Fruit fly (Drosophila melanogaster) whole organism, embryonic: ENCODE measurements around the gene Cpr64Ab.

Source experiments
- CG10543 ChIP-seq: fragments of 200-800 bp; sonication (Bioruptor generic); optimal IDR thresholded peaks from 3 replicates; lab custom pipeline; 2017; ENCODE audit warnings: missing biosample characterization, mild to moderate bottlenecking, missing genetic modification characterization, moderate library complexity
- CG10654 ChIP-seq: fragments of 200-800 bp; sonication (Bioruptor generic); optimal IDR thresholded peaks from 2 replicates; lab custom pipeline; 2016; ENCODE audit warnings: missing biosample characterization, missing genetic modification characterization
- CG11247 ChIP-seq: fragments of 200-800 bp; sonication (Bioruptor generic); IDR thresholded peaks from 2 replicates; pipeline ENCODE4 v1.3.6; 2022; ENCODE audit warnings: missing biosample characterization, missing genetic modification characterization
- CG13287 ChIP-seq: fragments of 200-800 bp; sonication (Bioruptor generic); IDR thresholded peaks from 2 replicates; pipeline ENCODE4 v1.3.6; 2022; ENCODE audit warnings: missing biosample characterization, missing genetic modification characterization; ENCODE audit not compliant: partially characterized antibody
- CG15696 ChIP-seq: fragments of 200-800 bp; sonication (Bioruptor generic); optimal IDR thresholded peaks from 2 replicates; lab custom pipeline; 2019; ENCODE audit warnings: missing biosample characterization, mild to moderate bottlenecking, missing genetic modification characterization, moderate library complexity
- CG17385 ChIP-seq: fragments of 200-800 bp; sonication (Bioruptor generic); optimal IDR thresholded peaks from 3 replicates; lab custom pipeline; 2018; ENCODE audit warnings: missing biosample characterization, mild to moderate bottlenecking, missing genetic modification characterization
- CG17829 ChIP-seq: fragments of 200-800 bp; optimal IDR thresholded peaks from 2 replicates; lab custom pipeline; 2019; ENCODE audit warnings: missing biosample characterization, mild to moderate bottlenecking, missing genetic modification characterization, moderate library complexity
- CG18011 ChIP-seq: fragments of 200-800 bp; sonication (Bioruptor generic); optimal IDR thresholded peaks from 2 replicates; lab custom pipeline; 2017; ENCODE audit warnings: missing biosample characterization, missing genetic modification characterization, mild to moderate bottlenecking, moderate library complexity, missing genotype
- CG2116 ChIP-seq: fragments of 200-800 bp; sonication (Bioruptor generic); optimal IDR thresholded peaks from 3 replicates; lab custom pipeline; 2018; ENCODE audit warnings: missing biosample characterization, mild to moderate bottlenecking, missing genetic modification characterization
- CG2129 ChIP-seq: fragments of 200-800 bp; sonication (Bioruptor generic); IDR thresholded peaks from 2 replicates; pipeline ENCODE4 v1.3.6; 2022; ENCODE audit warnings: missing biosample characterization, missing genetic modification characterization; ENCODE audit not compliant: partially characterized antibody
- CG2199 ChIP-seq: fragments of 200-800 bp; sonication (Bioruptor generic); IDR thresholded peaks from 3 replicates; pipeline ENCODE4 v1.3.6; 2022; ENCODE audit warnings: missing biosample characterization, missing genetic modification characterization
- CG31365 ChIP-seq: fragments of 200-800 bp; sonication (Bioruptor generic); optimal IDR thresholded peaks from 2 replicates; lab custom pipeline; 2018; ENCODE audit warnings: missing biosample characterization, mild to moderate bottlenecking, missing genetic modification characterization
- CG3163 ChIP-seq: fragments of 200-800 bp; sonication (Bioruptor generic); optimal IDR thresholded peaks from 3 replicates; lab custom pipeline; 2016; ENCODE audit warnings: missing biosample characterization, missing genetic modification characterization
- CG3281 ChIP-seq: fragments of 200-800 bp; sonication (Bioruptor generic); optimal IDR thresholded peaks from 3 replicates; lab custom pipeline; 2017; ENCODE audit warnings: missing biosample characterization, mild to moderate bottlenecking, missing genetic modification characterization
- CG3726 ChIP-seq: fragments of 200-800 bp; sonication (Bioruptor generic); IDR thresholded peaks from 3 replicates; pipeline ENCODE4, ENCODE4 v1.3.6; 2022; ENCODE audit warnings: missing biosample characterization, missing genetic modification characterization
- CG3847 ChIP-seq: fragments of 200-800 bp; sonication (Bioruptor generic); IDR thresholded peaks from 2 replicates; pipeline ENCODE4 v1.3.6; 2022; ENCODE audit warnings: missing biosample characterization, missing genetic modification characterization
- CG4282 ChIP-seq: fragments of 200-800 bp; sonication (Bioruptor generic); optimal IDR thresholded peaks from 2 replicates; lab custom pipeline; 2016; ENCODE audit warnings: missing biosample characterization, missing genetic modification characterization
- CG43689 ChIP-seq: fragments of 200-800 bp; sonication (Bioruptor generic); IDR thresholded peaks from 2 replicates; pipeline ENCODE4 v1.3.6; 2022; ENCODE audit warnings: missing biosample characterization, missing genetic modification characterization
- CG6654 ChIP-seq: fragments of 200-800 bp; sonication (Bioruptor generic); optimal IDR thresholded peaks from 2 replicates; lab custom pipeline; 2017; ENCODE audit warnings: missing biosample characterization, mild to moderate bottlenecking, missing genetic modification characterization
- CG7271 ChIP-seq: fragments of 200-800 bp; sonication (Bioruptor generic); optimal IDR thresholded peaks from 2 replicates; lab custom pipeline; 2018; ENCODE audit warnings: missing biosample characterization, mild to moderate bottlenecking, missing genetic modification characterization, moderate library complexity
- CG7987 ChIP-seq: fragments of 200-800 bp; sonication (Bioruptor generic); optimal IDR thresholded peaks from 2 replicates; lab custom pipeline; 2018; ENCODE audit warnings: missing biosample characterization, mild to moderate bottlenecking, missing genetic modification characterization, moderate library complexity
- CG8089 ChIP-seq: fragments of 200-800 bp; sonication (Bioruptor generic); optimal IDR thresholded peaks from 3 replicates; lab custom pipeline; 2016; ENCODE audit warnings: missing biosample characterization, missing genetic modification characterization
- CG9797 ChIP-seq: fragments of 200-800 bp; sonication (Bioruptor generic); optimal IDR thresholded peaks from 3 replicates; lab custom pipeline; 2018; ENCODE audit warnings: missing biosample characterization, mild to moderate bottlenecking, missing genetic modification characterization
- Dfd ChIP-seq, 2 experiments: fragments of >200 bp; optimal IDR thresholded peaks; 2 replicates each; lab custom pipeline; 2017; ENCODE audit warnings: missing biosample characterization in 2 of 2, missing genetic modification characterization in 2 of 2
- Dp ChIP-seq: fragments of 200-800 bp; sonication (Bioruptor generic); optimal IDR thresholded peaks from 2 replicates; lab custom pipeline; 2018; ENCODE audit warnings: missing biosample characterization, mild to moderate bottlenecking, missing genetic modification characterization, moderate library complexity
- Dref ChIP-seq: fragments of 200-800 bp; sonication (Bioruptor generic); IDR thresholded peaks from 2 replicates; pipeline ENCODE4 v1.3.6; 2022; ENCODE audit warnings: missing biosample characterization, missing genetic modification characterization
- Elba2 ChIP-seq: fragments of 200-800 bp; sonication (Bioruptor generic); optimal IDR thresholded peaks from 3 replicates; lab custom pipeline; 2016; ENCODE audit warnings: missing biosample characterization, missing genetic modification characterization
- H15 ChIP-seq: fragments of 200-800 bp; sonication (Bioruptor generic); IDR thresholded peaks from 3 replicates; pipeline ENCODE4 v1.3.6; 2022; ENCODE audit warnings: missing biosample characterization, missing genetic modification characterization
- Lim3 ChIP-seq: fragments of 200-800 bp; sonication (Bioruptor generic); IDR thresholded peaks from 2 replicates; pipeline ENCODE4 v1.3.6; 2022; ENCODE audit warnings: missing biosample characterization, missing genetic modification characterization
- Mrtf ChIP-seq: fragments of 200-800 bp; sonication (Bioruptor generic); IDR thresholded peaks from 3 replicates; pipeline ENCODE4 v1.3.6; 2022; ENCODE audit warnings: missing biosample characterization, missing genetic modification characterization
- NC2β ChIP-seq: fragments of 200-800 bp; sonication (Bioruptor generic); optimal IDR thresholded peaks from 2 replicates; lab custom pipeline; 2016; ENCODE audit warnings: missing biosample characterization, missing genetic modification characterization
- Neu2 ChIP-seq: fragments of 200-800 bp; sonication (Bioruptor generic); optimal IDR thresholded peaks from 3 replicates; lab custom pipeline; 2016; ENCODE audit warnings: missing biosample characterization, missing genetic modification characterization, borderline replicate concordance
- Nf-YB ChIP-seq: fragments of 200-800 bp; sonication (Bioruptor generic); optimal IDR thresholded peaks from 3 replicates; lab custom pipeline; 2019; ENCODE audit warnings: missing biosample characterization, mild to moderate bottlenecking, missing genetic modification characterization, moderate library complexity
- Nf-YC ChIP-seq: fragments of 200-800 bp; optimal IDR thresholded peaks from 3 replicates; lab custom pipeline; 2019; ENCODE audit warnings: missing biosample characterization, mild to moderate bottlenecking, missing genetic modification characterization, moderate library complexity
- PHDP ChIP-seq: fragments of 200-800 bp; sonication (Bioruptor generic); optimal IDR thresholded peaks from 3 replicates; lab custom pipeline; 2018; ENCODE audit warnings: missing biosample characterization, mild to moderate bottlenecking, missing genetic modification characterization, moderate library complexity
- Scr ChIP-seq: fragments of 200-800 bp; sonication (Bioruptor generic); IDR thresholded peaks from 2 replicates; pipeline ENCODE4 v1.3.6; 2022; ENCODE audit warnings: missing biosample characterization, missing genetic modification characterization; ENCODE audit not compliant: partially characterized antibody
- ase ChIP-seq: fragments of 200-800 bp; sonication (Bioruptor generic); IDR thresholded peaks from 3 replicates; pipeline ENCODE4 v1.3.6; 2022; ENCODE audit warnings: missing biosample characterization, missing genetic modification characterization
- bab2 ChIP-seq: fragments of 200-800 bp; sonication (Bioruptor generic); optimal IDR thresholded peaks from 2 replicates; lab custom pipeline; 2016; ENCODE audit warnings: missing biosample characterization, missing genetic modification characterization
- corto ChIP-seq: fragments of 200-800 bp; sonication (Bioruptor generic); optimal IDR thresholded peaks from 2 replicates; lab custom pipeline; 2016; ENCODE audit warnings: missing biosample characterization, mild to moderate bottlenecking, missing genetic modification characterization, moderate library complexity
- da ChIP-seq: fragments of 200-800 bp; sonication (Bioruptor generic); optimal IDR thresholded peaks from 2 replicates; lab custom pipeline; 2016; ENCODE audit warnings: missing biosample characterization, missing genetic modification characterization
- disco-r ChIP-seq: fragments of 200-800 bp; sonication (Bioruptor generic); optimal IDR thresholded peaks from 2 replicates; lab custom pipeline; 2016; ENCODE audit warnings: missing biosample characterization, missing genetic modification characterization
- ewg ChIP-seq: fragments of 200-800 bp; sonication (Bioruptor generic); optimal IDR thresholded peaks from 3 replicates; lab custom pipeline; 2017; ENCODE audit warnings: mild to moderate bottlenecking, missing biosample characterization, missing genetic modification reagents, missing genetic modification characterization
- fd3F ChIP-seq: fragments of 200-800 bp; sonication (Bioruptor generic); optimal IDR thresholded peaks from 2 replicates; lab custom pipeline; 2018; ENCODE audit warnings: missing biosample characterization, mild to moderate bottlenecking, missing genetic modification characterization, moderate library complexity
- fru ChIP-seq: fragments of >200 bp; optimal IDR thresholded peaks from 2 replicates; lab custom pipeline; 2017
- gce ChIP-seq: fragments of 200-800 bp; sonication (Bioruptor generic); IDR thresholded peaks from 3 replicates; pipeline ENCODE4 v1.3.6; 2022; ENCODE audit warnings: missing biosample characterization, missing genetic modification characterization
- insv ChIP-seq, 2 experiments: fragments of 200-800 bp; sonication (Bioruptor generic); optimal IDR thresholded peaks; 3 replicates each; lab custom pipeline; 2016 to 2018; ENCODE audit warnings: missing biosample characterization in 2 of 2, missing genetic modification characterization in 2 of 2
- klu ChIP-seq: fragments of 200-800 bp; sonication (Bioruptor generic); IDR thresholded peaks from 2 replicates; pipeline ENCODE4 v1.3.6; 2022; ENCODE audit warnings: missing biosample characterization, missing genetic modification characterization
- peb ChIP-seq: fragments of 200-800 bp; sonication (Bioruptor generic); IDR thresholded peaks from 2 replicates; pipeline ENCODE4 v1.3.6; 2022; ENCODE audit warnings: missing biosample characterization, missing genetic modification characterization
- pfk ChIP-seq: fragments of 200-800 bp; sonication (Bioruptor generic); optimal IDR thresholded peaks from 2 replicates; lab custom pipeline; 2018; ENCODE audit warnings: missing biosample characterization, mild to moderate bottlenecking, missing genetic modification characterization, moderate library complexity
- trh ChIP-seq: fragments of 200-800 bp; sonication (Bioruptor generic); optimal IDR thresholded peaks from 2 replicates; lab custom pipeline; 2016; ENCODE audit warnings: missing biosample characterization, missing genetic modification characterization

Cpr64Ab gene

dm6 chr3L:4259102-4259558, 47.8 kb upstream of the Cpr64Ab start, which contains the start of the genes CG15011 and CG1309 (continued):
- TF ChIP-seq CG7987 = peak; percentile 45
- TF ChIP-seq Dfd (GFP tag; optimal IDR thresholded peaks at IDR 0.05; lab: Kevin White, UChicago) = no peak
- TF ChIP-seq klu = peak; percentile 69; the same call in 1 of the 2 replicates
- no peak for TF ChIP-seq Dref
- peak; percentile 63 for TF ChIP-seq CG17385 (GFP tag; lab: Kevin White, UChicago)
- peak; percentile 63 for TF ChIP-seq peb (GFP tag; lab: Robert Waterston, UW)
- TF ChIP-seq Dp = peak; percentile 12
- TF ChIP-seq Scr (GFP tag; lab: Robert Waterston, UW) = peak; percentile 55
- TF ChIP-seq Elba2 (GFP tag; lab: Kevin White, UChicago) = peak; percentile 96
- TF ChIP-seq CG7271 = no peak
- peak; percentile 74 for TF ChIP-seq H15 (GFP tag; lab: Robert Waterston, UW)
- TF ChIP-seq CG3163 (GFP tag; lab: Kevin White, UChicago) = peak; percentile 63
- TF ChIP-seq CG4282 = no peak
- TF ChIP-seq CG3281 = peak; percentile 99
- TF ChIP-seq CG10543 (GFP tag; lab: Kevin White, UChicago) = peak; percentile 87
- peak; percentile 39 for TF ChIP-seq CG6654 (GFP tag; lab: Kevin White, UChicago)
- TF ChIP-seq CG3847 = peak; percentile 77
- TF ChIP-seq CG11247 = peak; percentile 56; the same call in 1 of the 2 replicates
- peak; percentile 42 for TF ChIP-seq ewg (GFP tag; lab: Kevin White, UChicago)
- peak; percentile 79 for TF ChIP-seq Nf-YC
- TF ChIP-seq CG9797 (GFP tag; lab: Kevin White, UChicago) = peak; percentile 32
- TF ChIP-seq gce (GFP tag; lab: Robert Waterston, UW) = no peak
- peak; percentile 76 for TF ChIP-seq CG2116 (GFP tag; lab: Kevin White, UChicago)
- TF ChIP-seq Nf-YB (GFP tag; lab: Kevin White, UChicago) = peak; percentile 66
- TF ChIP-seq CG43689 (GFP tag; lab: Robert Waterston, UW) = 0 out of 2 replicates have a peak, but pooled peaks have one; percentile 29
- peak; percentile 64; the same call in 1 of the 2 replicates for TF ChIP-seq CG13287
- peak; percentile 70 for TF ChIP-seq CG18011 (GFP tag; lab: Kevin White, UChicago)
- peak; percentile 72; the same call in 2 of the 3 replicates for TF ChIP-seq ase (GFP tag; lab: Robert Waterston, UW)
- peak; percentile 85 for TF ChIP-seq CG15696
- peak; percentile 64; the same call in 2 of the 3 replicates for TF ChIP-seq CG3726
- TF ChIP-seq NC2β = peak; percentile 85
- peak; percentile 90 for TF ChIP-seq CG17829
- TF ChIP-seq corto (GFP tag; lab: Kevin White, UChicago) = no peak
- TF ChIP-seq pfk (GFP tag; lab: Kevin White, UChicago) = no peak
- TF ChIP-seq CG2199 (GFP tag; lab: Robert Waterston, UW) = 0 out of 3 replicates have a peak, but pooled peaks have one; percentile 23
- peak; percentile 71 for TF ChIP-seq disco-r (GFP tag; lab: Kevin White, UChicago)
- TF ChIP-seq da = peak; percentile 87
- TF ChIP-seq CG10654 (GFP tag; lab: Kevin White, UChicago) = peak; percentile 80
- peak; percentile 87 for TF ChIP-seq bab2 (GFP tag; lab: Kevin White, UChicago)
- TF ChIP-seq PHDP (tag; lab: Kevin White, UChicago) = peak; percentile 83
- peak; percentile 72 for TF ChIP-seq trh (GFP tag; lab: Kevin White, UChicago)
- TF ChIP-seq CG31365 = peak; percentile 5
- peak; percentile 71 for TF ChIP-seq CG8089 (GFP tag; lab: Kevin White, UChicago)
- TF ChIP-seq Lim3 = no peak
- TF ChIP-seq insv (GFP tag; optimal IDR thresholded peaks at IDR 0.05; lab: Kevin White, UChicago) = peak; percentile 21 to 84
- TF ChIP-seq CG2129 (GFP tag; lab: Robert Waterston, UW) = no peak
- TF ChIP-seq fru (lab: Kevin White, UChicago) = no peak
- peak; percentile 73 for TF ChIP-seq fd3F (GFP tag; lab: Kevin White, UChicago)
- TF ChIP-seq Mrtf (GFP tag; lab: Robert Waterston, UW) = peak; percentile 58; the same call in 1 of the 3 replicates
- peak; percentile 48 for TF ChIP-seq Neu2 (GFP tag; lab: Kevin White, UChicago)
